Worm (Caenorhabditis elegans): ENCODE measurements around the gene clec-194.

- TF ChIP-seq ama-1 (optimal IDR thresholded peaks at IDR 0.05) (no peak), hmg-4 (GFP tag; optimal IDR thresholded peaks at IDR 0.05) (no peak), hnd-1 (tag; optimal IDR thresholded peaks at IDR 0.05) (no peak), ets-7 (tag; optimal IDR thresholded peaks at IDR 0.05) (no peak)
Measured at ce11 chrIV:16806352-16806751, 25.1 kb upstream of the clec-194 start, which contains the start of gene clec-193.

Data from whole organism, early embryonic.